Worm (Caenorhabditis elegans) whole organism, late embryonic: ENCODE measurements around the gene F32D1.3.

ENCODE experiments used
- ama-1 ChIP-seq: fragments of 150-350 bp; optimal IDR thresholded peaks from 2 replicates; lab custom pipeline; 2014
- ets-4 ChIP-seq: sonication (generic microtip); optimal IDR thresholded peaks from 2 replicates; lab custom pipeline; 2016; ENCODE audit warnings: missing genetic modification characterization, missing compliant biosample characterization
- fax-1 ChIP-seq: sonication (generic microtip); optimal IDR thresholded peaks from 2 replicates; lab custom pipeline; 2016; ENCODE audit warnings: missing genotype, missing genetic modification characterization, missing compliant biosample characterization
- hlh-13 ChIP-seq: fragments of 200-800 bp; sonication (Bioruptor generic); optimal IDR thresholded peaks from 2 replicates; lab custom pipeline; 2018; ENCODE audit warnings: mild to moderate bottlenecking, missing genetic modification characterization, missing compliant biosample characterization
- hlh-15 ChIP-seq: sonication (generic microtip); optimal IDR thresholded peaks from 2 replicates; lab custom pipeline; 2016; ENCODE audit warnings: missing genetic modification characterization, missing compliant biosample characterization
- lin-11 ChIP-seq: fragments of 200-800 bp; sonication (Bioruptor generic); optimal IDR thresholded peaks from 2 replicates; lab custom pipeline; 2018; ENCODE audit warnings: mild to moderate bottlenecking, missing genetic modification characterization, missing compliant biosample characterization
- mec-3 ChIP-seq: sonication (generic microtip); optimal IDR thresholded peaks from 2 replicates; lab custom pipeline; 2016; ENCODE audit warnings: borderline replicate concordance, missing genetic modification characterization, missing compliant biosample characterization
- nfya-1 ChIP-seq: sonication (generic microtip); optimal IDR thresholded peaks from 2 replicates; lab custom pipeline; 2017; ENCODE audit warnings: missing genetic modification characterization, mild to moderate bottlenecking, missing compliant biosample characterization, antibody characterized with exemption, moderate library complexity
- pax-1 ChIP-seq: fragments of 150-350 bp; optimal IDR thresholded peaks from 2 replicates; lab custom pipeline; 2014; ENCODE audit warnings: missing biosample characterization, missing genetic modification characterization
- pha-4 ChIP-seq: fragments of 150-350 bp; optimal IDR thresholded peaks from 2 replicates; lab custom pipeline; 2018; ENCODE audit warnings: missing biosample characterization, missing genetic modification reagents, missing genetic modification characterization
- rnt-1 ChIP-seq: sonication (generic microtip); optimal IDR thresholded peaks from 2 replicates; lab custom pipeline; 2016; ENCODE audit warnings: missing genetic modification characterization, missing compliant biosample characterization
- sox-2 ChIP-seq: fragments of 200-800 bp; sonication (Bioruptor generic); IDR thresholded peaks from 2 replicates; pipeline ENCODE4 v1.3.6; 2022; ENCODE audit warnings: missing genetic modification reagents, missing genetic modification characterization, missing compliant biosample characterization
- sox-4 ChIP-seq: sonication (generic microtip); optimal IDR thresholded peaks from 2 replicates; lab custom pipeline; 2017; ENCODE audit warnings: mild to moderate bottlenecking, missing genetic modification characterization, inconsistent platforms, missing compliant biosample characterization
- syd-9 ChIP-seq: sonication (generic microtip); optimal IDR thresholded peaks from 2 replicates; lab custom pipeline; 2016; ENCODE audit warnings: mild to moderate bottlenecking, missing genetic modification characterization, moderate library complexity, missing compliant biosample characterization

DNA sequence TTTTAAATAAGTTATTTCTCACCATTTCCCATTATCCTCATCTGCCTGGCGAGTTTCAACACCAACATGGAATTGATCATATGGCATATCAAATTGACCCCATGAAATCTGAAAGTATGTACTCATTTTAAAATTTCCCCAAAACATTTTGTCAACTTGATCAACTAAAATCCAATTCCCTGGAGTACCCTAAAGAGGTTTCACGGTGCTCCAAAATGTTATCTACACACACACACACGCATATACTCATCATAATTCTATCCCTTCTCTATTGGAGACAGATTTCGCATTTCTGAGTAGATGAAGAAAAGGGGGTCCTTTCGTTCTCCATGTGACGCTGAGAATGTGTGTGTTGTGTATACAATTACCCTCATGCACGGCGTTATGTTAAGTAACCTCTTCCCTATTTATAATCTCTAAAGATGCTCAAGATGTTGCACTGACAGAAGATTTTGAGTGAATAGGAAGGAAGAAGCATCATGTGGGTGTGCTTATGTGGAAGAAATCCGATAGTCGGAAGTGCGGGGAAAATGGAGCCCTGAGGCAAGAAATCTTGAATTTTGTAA is 5.2 kb downstream of the F32D1.3 start:
- TF ChIP-seq sox-4: no peak
- TF ChIP-seq pha-4 (tag; lab: Kevin White, UChicago): no peak
- no peak for TF ChIP-seq ama-1 (lab: Kevin White, UChicago)
- TF ChIP-seq ets-4 (tag; lab: Kevin White, UChicago): no peak
- TF ChIP-seq hlh-15 (tag; lab: Kevin White, UChicago): no peak
- no peak for TF ChIP-seq sox-2 (GFP tag; lab: Robert Waterston, UW)
- no peak for TF ChIP-seq fax-1 (tag; lab: Kevin White, UChicago)
- TF ChIP-seq hlh-13 (GFP tag; lab: Kevin White, UChicago): no peak
- TF ChIP-seq nfya-1 (tag; lab: Kevin White, UChicago): no peak
- no peak for TF ChIP-seq rnt-1
- TF ChIP-seq pax-1 (tag; lab: Kevin White, UChicago): no peak
- TF ChIP-seq syd-9 (tag; lab: Kevin White, UChicago): no peak
- TF ChIP-seq mec-3 (tag; lab: Kevin White, UChicago): no peak
- TF ChIP-seq lin-11 (tag; lab: Kevin White, UChicago): no peak
